Fruit fly (Drosophila melanogaster) whole organism, embryonic: ENCODE data around the gene CG32379.

Experiments
- Ada2b ChIP-seq: fragments of 200-800 bp; sonication (Bioruptor generic); IDR thresholded peaks from 2 replicates; pipeline ENCODE4 v1.3.6; 2022; ENCODE audit warnings: missing biosample characterization, missing genetic modification characterization
- CG11398 ChIP-seq: fragments of 200-800 bp; sonication (Bioruptor generic); optimal IDR thresholded peaks from 2 replicates; lab custom pipeline; 2016; ENCODE audit warnings: missing biosample characterization, missing genetic modification characterization
- CG12071 ChIP-seq: fragments of 200-800 bp; sonication (Bioruptor generic); optimal IDR thresholded peaks from 3 replicates; lab custom pipeline; 2018; ENCODE audit warnings: missing biosample characterization, mild to moderate bottlenecking, missing genetic modification characterization
- CG12659 ChIP-seq: fragments of 200-800 bp; sonication (Bioruptor generic); optimal IDR thresholded peaks from 3 replicates; lab custom pipeline; 2017; ENCODE audit warnings: mild to moderate bottlenecking, missing biosample characterization, missing genetic modification reagents, missing genetic modification characterization
- CG1603 ChIP-seq: fragments of 200-800 bp; sonication (Bioruptor generic); optimal IDR thresholded peaks from 2 replicates; lab custom pipeline; 2019; ENCODE audit warnings: missing biosample characterization, mild to moderate bottlenecking, missing genetic modification characterization, moderate library complexity
- CG1647 ChIP-seq: fragments of 200-800 bp; sonication (Bioruptor generic); optimal IDR thresholded peaks from 3 replicates; lab custom pipeline; 2016; ENCODE audit warnings: missing biosample characterization, missing genetic modification characterization
- CG16813 ChIP-seq: fragments of 200-800 bp; sonication (Bioruptor generic); IDR thresholded peaks from 3 replicates; pipeline ENCODE4 v1.3.6; 2022; ENCODE audit warnings: missing biosample characterization, missing genetic modification characterization; ENCODE audit not compliant: partially characterized antibody
- CG16815 ChIP-seq: fragments of 200-800 bp; sonication (Bioruptor generic); optimal IDR thresholded peaks from 3 replicates; lab custom pipeline; 2017; ENCODE audit warnings: missing biosample characterization, mild to moderate bottlenecking, missing genetic modification characterization
- CG18262 ChIP-seq: fragments of 200-800 bp; optimal IDR thresholded peaks from 3 replicates; lab custom pipeline; 2019; ENCODE audit warnings: missing biosample characterization, mild to moderate bottlenecking, missing genetic modification characterization, moderate library complexity
- CG31224 ChIP-seq: fragments of 200-800 bp; sonication (Bioruptor generic); IDR thresholded peaks from 2 replicates; pipeline ENCODE4 v1.3.6; 2022; ENCODE audit warnings: missing biosample characterization, missing genetic modification characterization
- CG32767 ChIP-seq: fragments of 200-800 bp; sonication (Bioruptor generic); IDR thresholded peaks from 2 replicates; pipeline ENCODE4 v1.3.6; 2022; ENCODE audit warnings: missing biosample characterization, missing genetic modification characterization
- CG4617 ChIP-seq: fragments of 200-800 bp; sonication (Bioruptor generic); optimal IDR thresholded peaks from 3 replicates; lab custom pipeline; 2016; ENCODE audit warnings: missing biosample characterization, missing genetic modification characterization, borderline replicate concordance
- CG4820 ChIP-seq: fragments of 200-800 bp; sonication (Bioruptor generic); optimal IDR thresholded peaks from 3 replicates; lab custom pipeline; 2016; ENCODE audit warnings: missing biosample characterization, missing genetic modification characterization
- CG8944 ChIP-seq: fragments of 200-800 bp; sonication (Bioruptor generic); optimal IDR thresholded peaks from 3 replicates; lab custom pipeline; 2016; ENCODE audit warnings: missing biosample characterization, missing genetic modification characterization
- CG9797 ChIP-seq: fragments of 200-800 bp; sonication (Bioruptor generic); optimal IDR thresholded peaks from 3 replicates; lab custom pipeline; 2018; ENCODE audit warnings: missing biosample characterization, mild to moderate bottlenecking, missing genetic modification characterization
- CG9817 ChIP-seq: fragments of 200-800 bp; sonication (Bioruptor generic); optimal IDR thresholded peaks from 2 replicates; lab custom pipeline; 2018; ENCODE audit warnings: missing biosample characterization, mild to moderate bottlenecking, missing genetic modification characterization, moderate library complexity
- D ChIP-seq, 2 experiments: fragments of 200-800 bp in 1 of 2; fragments of >200 bp in 1 of 2; sonication (Bioruptor generic) in 1 of 2; optimal IDR thresholded peaks; 2 replicates in 1 of 2; 3 replicates in 1 of 2; lab custom pipeline; 2017; ENCODE audit warnings: mild to moderate bottlenecking in 1 of 2, missing biosample characterization in 1 of 2, missing genetic modification characterization in 1 of 2, missing genetic modification reagents in 1 of 2
- Ets65A ChIP-seq: fragments of 200-800 bp; sonication (Bioruptor generic); peaks from one replicate; lab custom pipeline; 2016; ENCODE audit warnings: missing biosample characterization, missing genetic modification characterization
- Fer3 ChIP-seq: fragments of 200-800 bp; sonication (Bioruptor generic); optimal IDR thresholded peaks from 2 replicates; lab custom pipeline; 2018; ENCODE audit warnings: missing biosample characterization, mild to moderate bottlenecking, missing genetic modification characterization, moderate library complexity
- Hr51 ChIP-seq, 2 experiments: fragments of 200-800 bp; sonication (Bioruptor generic); optimal IDR thresholded peaks; 2 replicates in 1 of 2; 3 replicates in 1 of 2; lab custom pipeline; 2016 to 2018; ENCODE audit warnings: missing biosample characterization in 2 of 2, missing genetic modification characterization in 2 of 2, mild to moderate bottlenecking in 1 of 2, moderate library complexity in 1 of 2
- MBD-R2 ChIP-seq: fragments of 200-800 bp; sonication (Bioruptor generic); IDR thresholded peaks from 2 replicates; pipeline ENCODE4 v1.3.6; 2022; ENCODE audit warnings: missing biosample characterization, missing genetic modification characterization
- NC2α ChIP-seq: fragments of 200-800 bp; sonication (Bioruptor generic); optimal IDR thresholded peaks from 2 replicates; lab custom pipeline; 2016; ENCODE audit warnings: missing biosample characterization, missing genetic modification characterization
- Nf-YB ChIP-seq: fragments of 200-800 bp; sonication (Bioruptor generic); optimal IDR thresholded peaks from 3 replicates; lab custom pipeline; 2019; ENCODE audit warnings: missing biosample characterization, mild to moderate bottlenecking, missing genetic modification characterization, moderate library complexity
- NfI ChIP-seq: fragments of 200-800 bp; sonication (Bioruptor generic); optimal IDR thresholded peaks from 3 replicates; lab custom pipeline; 2018; ENCODE audit warnings: missing biosample characterization, mild to moderate bottlenecking, missing genetic modification characterization, moderate library complexity
- PHDP ChIP-seq: fragments of 200-800 bp; sonication (Bioruptor generic); optimal IDR thresholded peaks from 3 replicates; lab custom pipeline; 2018; ENCODE audit warnings: missing biosample characterization, mild to moderate bottlenecking, missing genetic modification characterization, moderate library complexity
- Rfx ChIP-seq: fragments of 200-800 bp; sonication (Bioruptor generic); IDR thresholded peaks from 2 replicates; pipeline ENCODE4 v1.3.6; 2022; ENCODE audit warnings: missing biosample characterization, missing genetic modification characterization
- Side ChIP-seq: fragments of 200-800 bp; sonication (Bioruptor generic); optimal IDR thresholded peaks from 2 replicates; lab custom pipeline; 2016; ENCODE audit warnings: missing biosample characterization, missing genetic modification characterization
- al ChIP-seq: fragments of 200-800 bp; sonication (Bioruptor generic); IDR thresholded peaks from 2 replicates; pipeline ENCODE4 v1.3.6; 2022; ENCODE audit warnings: missing biosample characterization, missing genetic modification characterization
- aop ChIP-seq: fragments of 200-800 bp; sonication (Bioruptor generic); IDR thresholded peaks from 2 replicates; pipeline ENCODE4 v1.3.6; 2022; ENCODE audit warnings: missing biosample characterization, missing genetic modification characterization
- ara ChIP-seq: fragments of 200-800 bp; sonication (Bioruptor generic); IDR thresholded peaks from 2 replicates; pipeline ENCODE4 v1.3.6; 2022; ENCODE audit warnings: missing biosample characterization, missing genetic modification characterization
- ato ChIP-seq: fragments of 200-800 bp; sonication (Bioruptor generic); IDR thresholded peaks from 2 replicates; pipeline ENCODE4 v1.3.6; 2022; ENCODE audit warnings: missing biosample characterization, missing genetic modification characterization; ENCODE audit not compliant: partially characterized antibody
- crc ChIP-seq: fragments of 200-800 bp; sonication (Bioruptor generic); optimal IDR thresholded peaks from 2 replicates; lab custom pipeline; 2016; ENCODE audit warnings: missing biosample characterization, missing genetic modification characterization
- crp ChIP-seq, 2 experiments: fragments of 200-800 bp; sonication (Bioruptor generic); optimal IDR thresholded peaks; 2 replicates in 1 of 2; 3 replicates in 1 of 2; lab custom pipeline; 2017; ENCODE audit warnings: missing biosample characterization in 2 of 2, missing genetic modification characterization in 2 of 2, mild to moderate bottlenecking in 1 of 2, moderate library complexity in 1 of 2
- dati ChIP-seq: fragments of 200-800 bp; sonication (Bioruptor generic); IDR thresholded peaks from 2 replicates; pipeline ENCODE4 v1.3.6; 2022; ENCODE audit warnings: missing biosample characterization, missing genetic modification characterization
- fu2 ChIP-seq: fragments of 200-800 bp; sonication (Bioruptor generic); optimal IDR thresholded peaks from 2 replicates; lab custom pipeline; 2016; ENCODE audit warnings: missing biosample characterization, missing genetic modification characterization
- gsb-n ChIP-seq: fragments of 200-800 bp; sonication (Bioruptor generic); optimal IDR thresholded peaks from 3 replicates; lab custom pipeline; 2018; ENCODE audit warnings: missing biosample characterization, mild to moderate bottlenecking, missing genetic modification characterization
- inv ChIP-seq: fragments of 200-800 bp; sonication (Bioruptor generic); IDR thresholded peaks from 2 replicates; pipeline ENCODE4 v1.3.6; 2022; ENCODE audit warnings: missing biosample characterization, missing genetic modification characterization; ENCODE audit not compliant: partially characterized antibody
- mam ChIP-seq: fragments of 200-800 bp; sonication (Bioruptor generic); optimal IDR thresholded peaks from 3 replicates; lab custom pipeline; 2016; ENCODE audit warnings: missing biosample characterization, missing genetic modification characterization
- nom ChIP-seq: fragments of 200-800 bp; sonication (Bioruptor generic); optimal IDR thresholded peaks from 2 replicates; lab custom pipeline; 2017; ENCODE audit warnings: missing biosample characterization, missing genetic modification characterization, mild to moderate bottlenecking, moderate library complexity, missing genetic modification reagents
- pan ChIP-seq, 4 experiments: fragments of >200 bp in 3 of 4; fragments of 200-800 bp in 1 of 4; sonication (Bioruptor generic) in 1 of 4; optimal IDR thresholded peaks in 3 of 4; IDR thresholded peaks in 1 of 4; 2 replicates each; pipeline versions ENCODE4 v1.3.6 to Lab custom; 2017 to 2022; ENCODE audit warnings: missing biosample characterization in 2 of 4, missing genetic modification characterization in 2 of 4, mixed read lengths in 1 of 4
- pita ChIP-seq: fragments of 200-800 bp; sonication (Bioruptor generic); optimal IDR thresholded peaks from 2 replicates; lab custom pipeline; 2017; ENCODE audit warnings: missing biosample characterization, mild to moderate bottlenecking, missing genetic modification characterization
- prd ChIP-seq, 3 experiments: fragments of >200 bp in 2 of 3; fragments of 200-800 bp in 1 of 3; sonication (Bioruptor generic) in 1 of 3; optimal IDR thresholded peaks in 2 of 3; IDR thresholded peaks in 1 of 3; 2 replicates in 2 of 3; 3 replicates in 1 of 3; pipeline versions ENCODE4 v1.3.6 to Lab custom; 2017 to 2022; ENCODE audit warnings: missing biosample characterization in 1 of 3, missing genetic modification characterization in 1 of 3
- psq ChIP-seq: fragments of 200-800 bp; sonication (Bioruptor generic); optimal IDR thresholded peaks from 2 replicates; lab custom pipeline; 2017; ENCODE audit warnings: missing biosample characterization, missing genetic modification characterization
- ro ChIP-seq: fragments of 200-800 bp; sonication (Bioruptor generic); IDR thresholded peaks from 2 replicates; pipeline ENCODE4 v1.3.6; 2022; ENCODE audit warnings: missing biosample characterization, missing genetic modification characterization
- scrt ChIP-seq: fragments of 200-800 bp; sonication (Bioruptor generic); optimal IDR thresholded peaks from 2 replicates; lab custom pipeline; 2018; ENCODE audit warnings: missing biosample characterization, mild to moderate bottlenecking, missing genetic modification characterization, moderate library complexity
- sima ChIP-seq: fragments of 200-800 bp; sonication (Bioruptor generic); optimal IDR thresholded peaks from 2 replicates; lab custom pipeline; 2016; ENCODE audit warnings: missing biosample characterization, missing genetic modification characterization
- wdn ChIP-seq: fragments of 200-800 bp; sonication (Bioruptor generic); IDR thresholded peaks from 2 replicates; pipeline ENCODE4 v1.3.6; 2022; ENCODE audit warnings: missing biosample characterization, missing genetic modification characterization

Gene CG32379

DNA sequence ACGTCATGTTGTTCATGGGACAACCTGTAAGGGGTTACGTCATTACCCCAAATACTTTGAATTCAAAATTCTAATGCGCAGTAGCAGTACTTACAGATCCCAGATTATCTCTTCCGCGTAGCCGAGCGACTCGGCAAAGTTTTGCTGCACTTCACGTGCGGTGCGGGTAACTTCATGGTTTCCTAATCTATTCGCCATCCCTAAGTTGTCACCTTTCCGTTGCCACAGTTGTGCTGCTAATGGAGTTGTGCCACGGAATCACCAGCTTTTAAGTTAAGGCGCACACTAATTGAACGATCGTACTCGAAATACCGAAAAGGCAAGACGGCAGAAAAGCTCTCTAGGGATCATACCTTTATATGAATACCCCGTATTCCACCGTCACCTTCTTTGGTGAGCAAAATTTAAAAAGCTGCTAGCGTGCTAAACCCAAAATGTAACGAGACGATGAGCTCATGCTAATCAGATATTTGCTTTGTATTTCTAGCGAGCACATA, 36.3 kb upstream of the CG32379 start, which contains the start of gene pst (continued):
- TF ChIP-seq Nf-YB (no peak), fu2 (GFP tag; lab: Kevin White, UChicago) (no peak), pan (optimal IDR thresholded peaks at IDR 0.05; lab: Kevin White, UChicago) (no peak), pan (GFP tag; optimal IDR thresholded peaks at IDR 0.05 in 1 of 2, IDR thresholded peaks at IDR 0.05 in 1 of 2) (no peak), dati (GFP tag; lab: Robert Waterston, UW) (no peak), Rfx (peak; percentile 27; the same call in 1 of the 2 replicates), crc (GFP tag; lab: Kevin White, UChicago) (no peak), Ets65A (GFP tag; lab: Kevin White, UChicago) (no peak), CG8944 (GFP tag; lab: Kevin White, UChicago) (no peak), ro (GFP tag; lab: Robert Waterston, UW) (no peak), CG16813 (no peak), scrt (GFP tag; lab: Kevin White, UChicago) (no peak), Side (no peak), CG16815 (no peak), CG31224 (GFP tag; lab: Robert Waterston, UW) (no peak), gsb-n (tag; lab: Kevin White, UChicago) (no peak), mam (GFP tag; lab: Kevin White, UChicago) (no peak), ara (GFP tag; lab: Robert Waterston, UW) (no peak), psq (GFP tag; lab: Kevin White, UChicago) (no peak), CG32767 (GFP tag; lab: Robert Waterston, UW) (no peak), ato (GFP tag; lab: Robert Waterston, UW) (no peak; the same call in 1 of the 2 replicates), al (GFP tag; lab: Robert Waterston, UW) (no peak), CG18262 (tag; lab: Kevin White, UChicago) (no peak), CG12071 (GFP tag; lab: Kevin White, UChicago) (peak; percentile 52), PHDP (tag; lab: Kevin White, UChicago) (peak; percentile 40), NfI (GFP tag; lab: Kevin White, UChicago) (no peak)

DNA sequence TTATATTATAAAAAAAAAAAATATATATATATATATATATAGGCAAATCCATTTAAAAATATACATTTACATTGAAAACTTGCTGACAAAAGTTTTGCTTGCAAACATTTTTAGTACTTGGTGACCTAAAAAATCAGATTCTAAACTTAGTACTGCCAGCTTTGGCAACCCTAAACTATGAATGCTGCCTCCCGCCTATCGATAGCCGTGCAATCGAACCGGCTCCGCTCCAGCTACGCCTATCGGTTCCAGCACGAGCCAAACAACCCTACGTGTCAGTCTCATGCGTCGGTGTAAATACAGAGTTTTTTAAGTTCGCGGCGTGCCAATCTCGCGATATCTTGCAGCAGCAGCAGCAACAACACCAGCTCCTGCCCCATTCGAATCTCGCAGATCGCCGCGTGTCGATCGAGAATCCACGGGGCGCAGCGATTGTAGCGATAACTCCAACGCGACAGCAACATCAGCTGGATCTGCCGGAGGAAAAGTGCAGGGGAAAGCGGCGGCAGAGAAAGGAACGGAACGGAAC, 35.8 kb upstream of the CG32379 start, which contains the start of gene Sec63:
Gene Sec63, plus strand, starts transcription at position 238 of the 529 bp plus-strand sequence.
- no peak for TF ChIP-seq CG11398
- no peak for TF ChIP-seq prd (optimal IDR thresholded peaks at IDR 0.05; lab: Kevin White, UChicago)
- TF ChIP-seq prd (GFP tag; IDR thresholded peaks at IDR 0.05; lab: Robert Waterston, UW) = peak; percentile 77
- peak; percentile 54 for TF ChIP-seq CG1603 (tag; lab: Kevin White, UChicago)
- TF ChIP-seq CG9817 (tag; lab: Kevin White, UChicago) = peak; percentile 54
- TF ChIP-seq sima (GFP tag; lab: Kevin White, UChicago) = no peak
- TF ChIP-seq crp (GFP tag; optimal IDR thresholded peaks at IDR 0.05; lab: Kevin White, UChicago) = peak in 1 of 2 experiments; percentile 74
- peak; percentile 75 for TF ChIP-seq inv (GFP tag; lab: Robert Waterston, UW)
- TF ChIP-seq D (optimal IDR thresholded peaks at IDR 0.05; lab: Kevin White, UChicago) = no peak
- TF ChIP-seq D (GFP tag; optimal IDR thresholded peaks at IDR 0.05; lab: Kevin White, UChicago) = peak; percentile 3
- peak; percentile 25; the same call in 1 of the 2 replicates for TF ChIP-seq wdn
- no peak for TF ChIP-seq aop (GFP tag; lab: Robert Waterston, UW)
- no peak for TF ChIP-seq nom (GFP tag; lab: Kevin White, UChicago)
- TF ChIP-seq CG4617 = peak; percentile 43
- TF ChIP-seq CG12659 (GFP tag; lab: Kevin White, UChicago) = peak; percentile 76
- peak; percentile 21 for TF ChIP-seq CG4820 (GFP tag; lab: Kevin White, UChicago)
- no peak for TF ChIP-seq NC2α (GFP tag; lab: Kevin White, UChicago)
- TF ChIP-seq MBD-R2 (GFP tag; lab: Robert Waterston, UW) = peak; percentile 79
- peak; percentile 16 for TF ChIP-seq Fer3 (tag; lab: Kevin White, UChicago)
- peak; percentile 54; the same call in 1 of the 2 replicates for TF ChIP-seq ato (GFP tag; lab: Robert Waterston, UW)
- peak; percentile 60 for TF ChIP-seq mam (GFP tag; lab: Kevin White, UChicago)
- TF ChIP-seq CG1647 (GFP tag; lab: Kevin White, UChicago) = peak; percentile 17
- TF ChIP-seq pita = no peak
- TF ChIP-seq CG9797 = no peak
- TF ChIP-seq Ada2b = 0 out of 2 replicates have a peak, but pooled peaks have one; percentile 4
- TF ChIP-seq Hr51 (GFP tag; optimal IDR thresholded peaks at IDR 0.05; lab: Kevin White, UChicago) = peak; percentile 47 to 49
